Worm (Caenorhabditis elegans) whole organism, L3 larva: ENCODE data around the gene C25F9.4.

Source experiments
- ZK546.5 ChIP-seq: sonication (generic microtip); optimal IDR thresholded peaks from 2 replicates; lab custom pipeline; 2017; ENCODE audit warnings: missing biosample characterization, missing genetic modification characterization
- aly-2 ChIP-seq: fragments of 150-350 bp; optimal IDR thresholded peaks from 2 replicates; lab custom pipeline; 2014; ENCODE audit warnings: missing biosample characterization, missing genetic modification characterization
- ceh-16 ChIP-seq: sonication (generic microtip); optimal IDR thresholded peaks from 2 replicates; lab custom pipeline; 2017; ENCODE audit warnings: missing biosample characterization, missing genetic modification characterization
- ceh-28 ChIP-seq: fragments of 150-350 bp; optimal IDR thresholded peaks from 2 replicates; lab custom pipeline; 2014; ENCODE audit warnings: missing biosample characterization, missing genetic modification reagents, missing genetic modification characterization
- ceh-82 ChIP-seq: fragments of 150-350 bp; optimal IDR thresholded peaks from 2 replicates; lab custom pipeline; 2014; ENCODE audit warnings: missing biosample characterization, missing genetic modification characterization
- ceh-9 ChIP-seq: sonication (generic microtip); optimal IDR thresholded peaks from 2 replicates; lab custom pipeline; 2018; ENCODE audit warnings: missing biosample characterization, missing genetic modification characterization
- daf-12 ChIP-seq: fragments of 150-350 bp; optimal IDR thresholded peaks from 2 replicates; lab custom pipeline; 2014; ENCODE audit warnings: missing biosample characterization, missing genetic modification reagents, missing genetic modification characterization
- egl-27 ChIP-seq: sonication (generic microtip); optimal IDR thresholded peaks from 4 replicates; lab custom pipeline; 2017; ENCODE audit warnings: missing biosample characterization, missing genetic modification reagents, missing genetic modification characterization
- egl-5 ChIP-seq: fragments of 150-350 bp; optimal IDR thresholded peaks from 2 replicates; lab custom pipeline; 2017; ENCODE audit warnings: missing biosample characterization, missing genetic modification reagents, missing genetic modification characterization, inconsistent platforms
- elt-2 ChIP-seq: sonication (generic microtip); optimal IDR thresholded peaks from 2 replicates; lab custom pipeline; 2016; ENCODE audit warnings: missing genetic modification reagents, mild to moderate bottlenecking, missing genetic modification characterization, missing compliant biosample characterization
- elt-3 ChIP-seq, 3 experiments: fragments of 150-350 bp in 1 of 3; sonication (generic microtip) in 2 of 3; optimal IDR thresholded peaks; 2 replicates in 2 of 3; 4 replicates in 1 of 3; lab custom pipeline; 2014 to 2017; ENCODE audit warnings: missing biosample characterization in 3 of 3, missing genetic modification characterization in 3 of 3
- eor-1 ChIP-seq, 2 experiments: fragments of 150-350 bp; optimal IDR thresholded peaks; 2 replicates each; lab custom pipeline; 2014 to 2018; ENCODE audit warnings: missing biosample characterization in 2 of 2, missing genetic modification characterization in 2 of 2
- fkh-10 ChIP-seq: sonication (generic microtip); optimal IDR thresholded peaks from 2 replicates; lab custom pipeline; 2017; ENCODE audit warnings: missing biosample characterization, missing genetic modification reagents, missing genetic modification characterization
- fkh-2 ChIP-seq: fragments of 150-350 bp; optimal IDR thresholded peaks from 2 replicates; lab custom pipeline; 2014; ENCODE audit warnings: missing biosample characterization, missing genetic modification reagents, missing genetic modification characterization
- fos-1 ChIP-seq: fragments of 150-350 bp; optimal IDR thresholded peaks from 2 replicates; lab custom pipeline; 2014; ENCODE audit warnings: missing biosample characterization, missing genetic modification characterization
- hmg-11 ChIP-seq: sonication (generic microtip); optimal IDR thresholded peaks from 2 replicates; lab custom pipeline; 2016; ENCODE audit warnings: missing genetic modification characterization, missing compliant biosample characterization
- jun-1 ChIP-seq: fragments of 150-350 bp; optimal IDR thresholded peaks from 2 replicates; lab custom pipeline; 2014; ENCODE audit warnings: missing biosample characterization, missing genetic modification reagents, missing genetic modification characterization
- lin-15B ChIP-seq: fragments of 150-350 bp; optimal IDR thresholded peaks from 2 replicates; lab custom pipeline; 2014; ENCODE audit warnings: missing biosample characterization, missing genetic modification characterization
- lin-39 ChIP-seq: fragments of 150-350 bp; optimal IDR thresholded peaks from 2 replicates; lab custom pipeline; 2018; ENCODE audit warnings: missing biosample characterization, missing genetic modification reagents, missing genetic modification characterization
- lsy-12 ChIP-seq: sonication (generic microtip); optimal IDR thresholded peaks from 2 replicates; lab custom pipeline; 2016; ENCODE audit warnings: mild to moderate bottlenecking, missing genetic modification characterization, missing compliant biosample characterization
- mdl-1 ChIP-seq: fragments of 150-350 bp; optimal IDR thresholded peaks from 2 replicates; lab custom pipeline; 2014; ENCODE audit warnings: missing biosample characterization, missing genetic modification characterization
- nfya-1 ChIP-seq: sonication (generic microtip); optimal IDR thresholded peaks from 2 replicates; lab custom pipeline; 2017; ENCODE audit warnings: missing genetic modification characterization, mild to moderate bottlenecking, missing compliant biosample characterization, antibody characterized with exemption, moderate library complexity; ENCODE audit not compliant: insufficient read depth
- nhr-11 ChIP-seq: fragments of 150-350 bp; optimal IDR thresholded peaks from 2 replicates; lab custom pipeline; 2014; ENCODE audit warnings: missing biosample characterization, missing genetic modification characterization
- nhr-12 ChIP-seq: fragments of 150-350 bp; optimal IDR thresholded peaks from 2 replicates; lab custom pipeline; 2014; ENCODE audit warnings: missing biosample characterization, missing genetic modification characterization
- nhr-237 ChIP-seq: fragments of 150-350 bp; optimal IDR thresholded peaks from 2 replicates; lab custom pipeline; 2014; ENCODE audit warnings: missing biosample characterization, missing genetic modification characterization
- nhr-28 ChIP-seq: fragments of 150-350 bp; optimal IDR thresholded peaks from 2 replicates; lab custom pipeline; 2014; ENCODE audit warnings: missing biosample characterization, missing genetic modification characterization
- nhr-67 ChIP-seq: fragments of 150-350 bp; optimal IDR thresholded peaks from 2 replicates; lab custom pipeline; 2014; ENCODE audit warnings: missing biosample characterization, missing genetic modification characterization
- nhr-76 ChIP-seq: fragments of 150-350 bp; sonication (generic microtip); optimal IDR thresholded peaks from 5 replicates; lab custom pipeline; 2014; ENCODE audit warnings: missing biosample characterization, missing genetic modification characterization
- nhr-77 ChIP-seq: fragments of 150-350 bp; optimal IDR thresholded peaks from 2 replicates; lab custom pipeline; 2014; ENCODE audit warnings: missing biosample characterization, missing genetic modification characterization
- pha-4 ChIP-seq: fragments of 150-350 bp; optimal IDR thresholded peaks from 2 replicates; lab custom pipeline; 2014; ENCODE audit warnings: missing biosample characterization, missing genetic modification reagents, missing genetic modification characterization
- sea-2 ChIP-seq: fragments of 150-350 bp; sonication (generic microtip); optimal IDR thresholded peaks from 4 replicates; lab custom pipeline; 2014; ENCODE audit warnings: missing biosample characterization, missing genetic modification reagents, missing genetic modification characterization
- tbx-2 ChIP-seq: sonication (generic microtip); optimal IDR thresholded peaks from 2 replicates; lab custom pipeline; 2016; ENCODE audit warnings: mild to moderate bottlenecking, missing genetic modification characterization, missing compliant biosample characterization
- unc-39 ChIP-seq: sonication (generic microtip); optimal IDR thresholded peaks from 4 replicates; lab custom pipeline; 2017; ENCODE audit warnings: missing biosample characterization, missing genetic modification characterization
- zag-1 ChIP-seq: fragments of 150-350 bp; optimal IDR thresholded peaks from 2 replicates; lab custom pipeline; 2014; ENCODE audit warnings: missing biosample characterization, missing genetic modification characterization
- ztf-11 ChIP-seq: fragments of 150-350 bp; optimal IDR thresholded peaks from 2 replicates; lab custom pipeline; 2014; ENCODE audit warnings: missing biosample characterization, missing genetic modification characterization

The C25F9.4 gene

DNA sequence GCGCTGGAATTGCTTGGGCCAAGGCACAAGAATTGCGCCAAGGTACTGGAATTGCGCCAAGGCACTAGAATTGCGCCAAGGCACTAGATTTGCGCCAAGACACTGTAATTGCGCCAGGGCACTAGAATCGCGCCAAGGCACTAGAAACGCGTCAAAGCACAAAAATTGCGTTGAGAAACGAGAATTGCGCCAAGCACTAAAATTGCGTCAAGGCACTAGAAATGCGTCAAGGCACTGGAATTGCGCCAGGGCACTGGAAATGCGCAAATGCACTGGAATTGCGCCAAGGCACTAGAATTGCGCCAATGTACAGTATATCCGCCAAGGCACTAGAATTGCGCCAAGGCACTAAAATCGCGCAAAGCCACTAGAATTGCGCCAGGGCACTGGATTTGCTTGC, 44.6 kb downstream of the C25F9.4 start:
- no peak for TF ChIP-seq egl-27 (tag; lab: Kevin White, UChicago)
- no peak for TF ChIP-seq ceh-82 (tag; lab: Kevin White, UChicago)
- TF ChIP-seq jun-1 (tag; lab: Kevin White, UChicago) = no peak
- TF ChIP-seq fos-1 = no peak

DNA sequence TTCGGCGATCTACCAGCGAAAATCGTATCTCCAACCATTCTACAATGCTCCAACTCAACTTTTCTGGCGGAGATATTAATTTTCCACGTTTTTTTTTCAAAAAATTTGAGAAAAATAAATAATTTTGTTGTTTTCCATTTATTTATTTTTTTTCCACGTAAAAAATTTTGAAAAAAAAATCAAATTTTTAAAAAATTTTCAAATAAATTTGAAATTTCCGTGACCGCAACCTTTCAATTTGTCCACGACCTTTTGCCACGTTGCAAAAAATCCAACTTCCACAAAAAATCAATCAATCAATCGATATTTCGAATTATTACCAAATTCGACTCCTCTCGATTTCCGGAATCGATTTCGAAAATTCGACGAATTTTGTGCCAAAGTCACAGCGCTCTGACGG, 45.1 kb downstream of the C25F9.4 start, which contains the start of gene Y43F8A.2:
Y43F8A.2 (plus strand) TSS at position 301 of the 400 bp plus-strand sequence.
- TF ChIP-seq zag-1 = no peak
- no peak for TF ChIP-seq ztf-11 (tag; lab: Kevin White, UChicago)
- no peak for TF ChIP-seq jun-1 (tag; lab: Kevin White, UChicago)
- no peak for TF ChIP-seq nhr-28 (tag; lab: Kevin White, UChicago)
- TF ChIP-seq fkh-10 (GFP tag; lab: Kevin White, UChicago) = no peak
- TF ChIP-seq nhr-77 = no peak
- TF ChIP-seq aly-2 (tag; lab: Kevin White, UChicago) = no peak
- no peak for TF ChIP-seq hmg-11
- no peak for TF ChIP-seq nhr-76
- no peak for TF ChIP-seq sea-2 (GFP tag; lab: Kevin White, UChicago)
- TF ChIP-seq elt-2 (tag; lab: Kevin White, UChicago) = no peak
- no peak for TF ChIP-seq nhr-67 (tag; lab: Kevin White, UChicago)
- no peak for TF ChIP-seq mdl-1 (tag; lab: Kevin White, UChicago)
- no peak for TF ChIP-seq lin-15B (tag; lab: Kevin White, UChicago)
- TF ChIP-seq, all 47 proteins: peak for 0

DNA sequence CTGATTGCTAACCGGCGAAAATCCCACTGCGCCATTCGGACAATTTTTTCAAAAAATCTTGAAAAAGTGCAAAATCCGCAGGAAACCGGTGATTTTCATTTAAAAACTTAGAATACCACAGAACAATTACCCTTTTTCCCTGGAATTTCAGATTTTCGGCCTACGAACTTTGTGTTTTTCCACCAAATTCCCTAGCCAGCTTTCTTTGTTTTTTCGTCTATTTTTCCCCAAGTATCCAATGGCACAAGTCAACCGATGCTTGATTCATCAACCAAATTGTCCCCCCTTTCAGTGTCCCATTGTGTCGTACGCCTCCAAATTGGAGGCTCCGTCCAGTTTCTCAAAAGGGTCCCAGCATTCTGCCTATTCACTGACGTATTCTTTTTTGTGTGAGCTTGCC, 46.2 kb downstream of the C25F9.4 start, which contains the start of gene Y43F8A.1:
Y43F8A.1 (plus strand) TSS at position 301 of the 400 bp plus-strand sequence.
- TF ChIP-seq nhr-76 (no peak), nhr-11 (tag; lab: Kevin White, UChicago) (no peak), elt-2 (tag; lab: Kevin White, UChicago) (no peak), ceh-16 (no peak), lin-39 (tag; lab: Kevin White, UChicago) (no peak), nfya-1 (tag; lab: Kevin White, UChicago) (no peak), nhr-28 (tag; lab: Kevin White, UChicago) (no peak), elt-3 (tag; optimal IDR thresholded peaks at IDR 0.05; lab: Kevin White, UChicago) (no peak), egl-27 (tag; lab: Kevin White, UChicago) (no peak), eor-1 (tag; optimal IDR thresholded peaks at IDR 0.05; lab: Kevin White, UChicago) (no peak), ceh-9 (tag; lab: Kevin White, UChicago) (no peak), tbx-2 (no peak), pha-4 (no peak), egl-5 (no peak)

DNA sequence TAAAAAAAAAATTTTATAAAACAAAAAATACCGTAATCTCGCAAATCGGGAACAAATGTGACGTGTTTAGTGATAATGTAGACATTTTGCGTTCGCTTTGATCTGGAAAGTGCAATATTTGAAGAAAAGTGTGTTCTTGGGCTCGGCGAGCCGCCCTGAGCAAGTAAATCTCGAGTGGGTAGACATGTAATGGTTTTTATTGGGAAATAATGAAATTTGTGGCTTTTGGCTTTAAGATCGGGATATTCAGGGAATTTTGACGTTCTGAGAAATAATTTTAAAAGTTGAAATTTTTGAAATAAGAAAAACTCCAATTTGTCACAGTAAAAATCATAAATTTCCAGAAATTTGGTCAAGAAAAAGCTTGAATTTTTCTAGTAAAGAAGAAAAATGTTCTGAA, 53.8 kb downstream of the C25F9.4 start, which contains the start of gene C14B4.2:
C14B4.2 (minus strand) TSS at position 101 of the 400 bp plus-strand sequence.
- TF ChIP-seq nhr-11 (tag; lab: Kevin White, UChicago) = no peak
- no peak for TF ChIP-seq nhr-12
- TF ChIP-seq ceh-28 (tag; lab: Kevin White, UChicago) = no peak
- no peak for TF ChIP-seq ztf-11 (tag; lab: Kevin White, UChicago)
- TF ChIP-seq nfya-1 (tag; lab: Kevin White, UChicago) = no peak
- no peak for TF ChIP-seq aly-2 (tag; lab: Kevin White, UChicago)
- TF ChIP-seq ZK546.5 = no peak
- TF ChIP-seq lsy-12 (tag; lab: Kevin White, UChicago) = no peak
- TF ChIP-seq fos-1 = no peak
- TF ChIP-seq eor-1 (tag; optimal IDR thresholded peaks at IDR 0.05; lab: Kevin White, UChicago) = no peak
- no peak for TF ChIP-seq sea-2 (GFP tag; lab: Kevin White, UChicago)
- TF ChIP-seq pha-4 = no peak
- TF ChIP-seq nhr-237 (tag; lab: Kevin White, UChicago) = no peak
- no peak for TF ChIP-seq unc-39 (tag; lab: Kevin White, UChicago)
- no peak for TF ChIP-seq ceh-9 (tag; lab: Kevin White, UChicago)
- no peak for TF ChIP-seq fkh-10 (GFP tag; lab: Kevin White, UChicago)
- TF ChIP-seq daf-12 (tag; lab: Kevin White, UChicago) = no peak
- TF ChIP-seq fkh-2 (tag; lab: Kevin White, UChicago) = no peak
- TF ChIP-seq, all 47 proteins: peak for 0
